Fruit fly (Drosophila melanogaster) whole organism, embryonic: Measurements from ENCODE around the gene CG2794.

Experiments used
- Ada2b ChIP-seq: fragments of 200-800 bp; sonication (Bioruptor generic); IDR thresholded peaks from 2 replicates; pipeline ENCODE4 v1.3.6; 2022; ENCODE audit warnings: missing biosample characterization, missing genetic modification characterization
- CG10321 ChIP-seq: fragments of 200-800 bp; sonication (Bioruptor generic); IDR thresholded peaks from 2 replicates; pipeline ENCODE4 v1.3.6; 2022; ENCODE audit warnings: missing biosample characterization, missing genetic modification characterization
- CG10366 ChIP-seq: fragments of 200-800 bp; sonication (Bioruptor generic); IDR thresholded peaks from 2 replicates; pipeline ENCODE4 v1.3.6; 2022; ENCODE audit warnings: missing biosample characterization, missing genetic modification characterization
- CG11247 ChIP-seq: fragments of 200-800 bp; sonication (Bioruptor generic); IDR thresholded peaks from 2 replicates; pipeline ENCODE4 v1.3.6; 2022; ENCODE audit warnings: missing biosample characterization, missing genetic modification characterization
- CG11456 ChIP-seq: fragments of 200-800 bp; sonication (Bioruptor generic); IDR thresholded peaks from 3 replicates; pipeline ENCODE4 v1.3.6; 2022; ENCODE audit warnings: missing biosample characterization, missing genetic modification characterization
- CG12744 ChIP-seq: fragments of 200-800 bp; sonication (Bioruptor generic); optimal IDR thresholded peaks from 2 replicates; lab custom pipeline; 2016; ENCODE audit warnings: missing biosample characterization, missing genetic modification characterization
- CG14441 ChIP-seq: fragments of 200-800 bp; sonication (Bioruptor generic); IDR thresholded peaks from 2 replicates; pipeline ENCODE4 v1.3.6; 2022; ENCODE audit warnings: missing biosample characterization, missing genetic modification characterization
- CG14965 ChIP-seq: fragments of 200-800 bp; sonication (Bioruptor generic); optimal IDR thresholded peaks from 2 replicates; lab custom pipeline; 2016; ENCODE audit warnings: missing biosample characterization, missing genetic modification characterization, borderline replicate concordance
- CG16779 ChIP-seq: fragments of 200-800 bp; sonication (Bioruptor generic); IDR thresholded peaks from 2 replicates; pipeline ENCODE4 v1.3.6; 2022; ENCODE audit warnings: missing biosample characterization, missing genetic modification characterization
- CG30403 ChIP-seq: fragments of 200-800 bp; sonication (Bioruptor generic); optimal IDR thresholded peaks from 3 replicates; lab custom pipeline; 2016; ENCODE audit warnings: missing biosample characterization, missing genetic modification characterization
- CG32772 ChIP-seq: fragments of 200-800 bp; sonication (Bioruptor generic); IDR thresholded peaks from 2 replicates; pipeline ENCODE4 v1.3.6; 2022; ENCODE audit warnings: missing biosample characterization, missing genetic modification characterization
- CG33557 ChIP-seq: fragments of 200-800 bp; sonication (Bioruptor generic); optimal IDR thresholded peaks from 2 replicates; lab custom pipeline; 2019; ENCODE audit warnings: missing biosample characterization, mild to moderate bottlenecking, missing genetic modification characterization, moderate library complexity
- CG42726 ChIP-seq: fragments of 200-800 bp; sonication (Bioruptor generic); IDR thresholded peaks from 2 replicates; pipeline ENCODE4 v1.3.6; 2022; ENCODE audit warnings: missing biosample characterization, missing genetic modification characterization; ENCODE audit not compliant: partially characterized antibody
- CG4282 ChIP-seq: fragments of 200-800 bp; sonication (Bioruptor generic); optimal IDR thresholded peaks from 2 replicates; lab custom pipeline; 2016; ENCODE audit warnings: missing biosample characterization, missing genetic modification characterization
- CG4404 ChIP-seq: fragments of 200-800 bp; sonication (Bioruptor generic); IDR thresholded peaks from 2 replicates; pipeline ENCODE4 v1.3.6; 2022; ENCODE audit warnings: missing biosample characterization, missing genetic modification characterization
- CG7271 ChIP-seq: fragments of 200-800 bp; sonication (Bioruptor generic); optimal IDR thresholded peaks from 2 replicates; lab custom pipeline; 2018; ENCODE audit warnings: missing biosample characterization, mild to moderate bottlenecking, missing genetic modification characterization, moderate library complexity
- CG7786 ChIP-seq: fragments of 200-800 bp; sonication (Bioruptor generic); optimal IDR thresholded peaks from 2 replicates; lab custom pipeline; 2016; ENCODE audit warnings: missing biosample characterization, missing genetic modification characterization
- CG7987 ChIP-seq: fragments of 200-800 bp; sonication (Bioruptor generic); optimal IDR thresholded peaks from 2 replicates; lab custom pipeline; 2018; ENCODE audit warnings: missing biosample characterization, mild to moderate bottlenecking, missing genetic modification characterization, moderate library complexity
- CG8089 ChIP-seq: fragments of 200-800 bp; sonication (Bioruptor generic); optimal IDR thresholded peaks from 3 replicates; lab custom pipeline; 2016; ENCODE audit warnings: missing biosample characterization, missing genetic modification characterization
- CG9727 ChIP-seq: fragments of 200-800 bp; sonication (Bioruptor generic); optimal IDR thresholded peaks from 3 replicates; lab custom pipeline; 2017; ENCODE audit warnings: missing biosample characterization, mild to moderate bottlenecking, missing genetic modification characterization
- CG9817 ChIP-seq: fragments of 200-800 bp; sonication (Bioruptor generic); optimal IDR thresholded peaks from 2 replicates; lab custom pipeline; 2018; ENCODE audit warnings: missing biosample characterization, mild to moderate bottlenecking, missing genetic modification characterization, moderate library complexity
- CG9876 ChIP-seq: fragments of 200-800 bp; sonication (Bioruptor generic); optimal IDR thresholded peaks from 2 replicates; lab custom pipeline; 2016; ENCODE audit warnings: missing biosample characterization, missing genetic modification characterization
- Chrac-16 ChIP-seq: fragments of 200-800 bp; sonication (Bioruptor generic); optimal IDR thresholded peaks from 3 replicates; lab custom pipeline; 2016; ENCODE audit warnings: missing biosample characterization, missing genetic modification characterization
- Dfd ChIP-seq, 2 experiments: fragments of >200 bp; optimal IDR thresholded peaks; 2 replicates each; lab custom pipeline; 2017; ENCODE audit warnings: missing biosample characterization in 2 of 2, missing genetic modification characterization in 2 of 2
- Doc3 ChIP-seq: fragments of 200-800 bp; sonication (Bioruptor generic); IDR thresholded peaks from 3 replicates; pipeline ENCODE4 v1.3.6; 2022; ENCODE audit warnings: missing biosample characterization, missing genetic modification characterization; ENCODE audit not compliant: partially characterized antibody
- Dref ChIP-seq: fragments of 200-800 bp; sonication (Bioruptor generic); IDR thresholded peaks from 2 replicates; pipeline ENCODE4 v1.3.6; 2022; ENCODE audit warnings: missing biosample characterization, missing genetic modification characterization
- Drgx ChIP-seq: fragments of 200-800 bp; sonication (Bioruptor generic); IDR thresholded peaks from 2 replicates; pipeline ENCODE4 v1.3.6; 2022; ENCODE audit warnings: missing biosample characterization, missing genetic modification characterization
- Ets97D ChIP-seq: fragments of 200-800 bp; sonication (Bioruptor generic); optimal IDR thresholded peaks from 3 replicates; lab custom pipeline; 2016; ENCODE audit warnings: missing biosample characterization, missing genetic modification characterization
- Fer1 ChIP-seq: fragments of 200-800 bp; sonication (Bioruptor generic); optimal IDR thresholded peaks from 2 replicates; lab custom pipeline; 2017; ENCODE audit warnings: missing biosample characterization, mild to moderate bottlenecking, missing genetic modification characterization
- Hmx ChIP-seq: fragments of 200-800 bp; sonication (Bioruptor generic); optimal IDR thresholded peaks from 2 replicates; lab custom pipeline; 2016; ENCODE audit warnings: missing biosample characterization, missing genetic modification characterization
- MBD-R2 ChIP-seq: fragments of 200-800 bp; sonication (Bioruptor generic); IDR thresholded peaks from 2 replicates; pipeline ENCODE4 v1.3.6; 2022; ENCODE audit warnings: missing biosample characterization, missing genetic modification characterization
- Max ChIP-seq: fragments of 200-800 bp; sonication (Bioruptor generic); optimal IDR thresholded peaks from 2 replicates; lab custom pipeline; 2016; ENCODE audit warnings: missing biosample characterization, mild to moderate bottlenecking, missing genetic modification characterization
- Trl ChIP-seq, 3 experiments: fragments of >200 bp in 2 of 3; fragments of 200-800 bp in 1 of 3; sonication (Bioruptor generic) in 1 of 3; optimal IDR thresholded peaks; 2 replicates in 1 of 3; 3 replicates in 2 of 3; lab custom pipeline; 2016 to 2017; ENCODE audit warnings: missing biosample characterization in 1 of 3, missing genetic modification characterization in 1 of 3
- ato ChIP-seq: fragments of 200-800 bp; sonication (Bioruptor generic); IDR thresholded peaks from 2 replicates; pipeline ENCODE4 v1.3.6; 2022; ENCODE audit warnings: missing biosample characterization, missing genetic modification characterization; ENCODE audit not compliant: partially characterized antibody
- bcd ChIP-seq: fragments of 200-800 bp; sonication (Bioruptor generic); optimal IDR thresholded peaks from 2 replicates; lab custom pipeline; 2017; ENCODE audit warnings: missing biosample characterization, mild to moderate bottlenecking, missing genetic modification characterization
- bowl ChIP-seq: fragments of 200-800 bp; sonication (Bioruptor generic); IDR thresholded peaks from 2 replicates; pipeline ENCODE4 v1.3.6; 2022; ENCODE audit warnings: missing biosample characterization, missing genetic modification characterization
- cas ChIP-seq: fragments of 200-800 bp; sonication (Bioruptor generic); IDR thresholded peaks from 2 replicates; pipeline ENCODE4 v1.3.6; 2022; ENCODE audit warnings: missing biosample characterization, missing genetic modification characterization
- eve ChIP-seq, 2 experiments: fragments of >200 bp; optimal IDR thresholded peaks; 2 replicates each; lab custom pipeline; 2017; ENCODE audit warnings: missing biosample characterization in 2 of 2, missing genetic modification characterization in 2 of 2
- ewg ChIP-seq: fragments of 200-800 bp; sonication (Bioruptor generic); optimal IDR thresholded peaks from 3 replicates; lab custom pipeline; 2017; ENCODE audit warnings: mild to moderate bottlenecking, missing biosample characterization, missing genetic modification reagents, missing genetic modification characterization
- fd102C ChIP-seq: fragments of 200-800 bp; sonication (Bioruptor generic); optimal IDR thresholded peaks from 2 replicates; lab custom pipeline; 2018; ENCODE audit warnings: missing biosample characterization, mild to moderate bottlenecking, missing genetic modification characterization, moderate library complexity
- gro ChIP-seq: fragments of 200-800 bp; sonication (Bioruptor generic); optimal IDR thresholded peaks from 2 replicates; lab custom pipeline; 2016; ENCODE audit warnings: missing biosample characterization, missing genetic modification characterization
- ind ChIP-seq: fragments of 200-800 bp; sonication (Bioruptor generic); optimal IDR thresholded peaks from 3 replicates; lab custom pipeline; 2016; ENCODE audit warnings: missing biosample characterization, missing genetic modification characterization
- maf-S ChIP-seq: fragments of 200-800 bp; sonication (Bioruptor generic); optimal IDR thresholded peaks from 2 replicates; lab custom pipeline; 2016; ENCODE audit warnings: missing biosample characterization, missing genetic modification characterization
- nau ChIP-seq: fragments of 200-800 bp; sonication (Bioruptor generic); optimal IDR thresholded peaks from 3 replicates; lab custom pipeline; 2017; ENCODE audit warnings: missing biosample characterization, mild to moderate bottlenecking, missing genetic modification characterization, missing genetic modification reagents
- org-1 ChIP-seq: fragments of 200-800 bp; sonication (Bioruptor generic); optimal IDR thresholded peaks from 2 replicates; lab custom pipeline; 2017; ENCODE audit warnings: missing biosample characterization, missing genetic modification characterization
- sens ChIP-seq: fragments of 200-800 bp; sonication (Bioruptor generic); peaks from one replicate; lab custom pipeline; 2016; ENCODE audit warnings: missing biosample characterization, missing genetic modification characterization
- shn ChIP-seq: fragments of 200-800 bp; sonication (Bioruptor generic); optimal IDR thresholded peaks from 3 replicates; lab custom pipeline; 2016; ENCODE audit warnings: missing biosample characterization, missing genetic modification characterization
- slp2 ChIP-seq: fragments of 200-800 bp; sonication (Bioruptor generic); optimal IDR thresholded peaks from 2 replicates; lab custom pipeline; 2016; ENCODE audit warnings: missing biosample characterization, missing genetic modification characterization
- tgo ChIP-seq: fragments of 200-800 bp; sonication (Bioruptor generic); IDR thresholded peaks from 3 replicates; pipeline ENCODE4 v1.3.6; 2022; ENCODE audit warnings: missing biosample characterization, missing genetic modification characterization
- unc-4 ChIP-seq: fragments of 200-800 bp; sonication (Bioruptor generic); IDR thresholded peaks from 2 replicates; pipeline ENCODE4 v1.3.6; 2022; ENCODE audit warnings: missing biosample characterization, missing genetic modification characterization; ENCODE audit not compliant: partially characterized antibody
- usp ChIP-seq: fragments of >200 bp; optimal IDR thresholded peaks from 2 replicates; lab custom pipeline; 2017; ENCODE audit warnings: missing biosample characterization, missing genetic modification characterization
- yki ChIP-seq: fragments of >200 bp; optimal IDR thresholded peaks from 3 replicates; lab custom pipeline; 2018

The CG2794 gene

dm6 chr2L:574226-574625, 10.3 kb downstream of the CG2794 start, which contains the start of the genes Ipk2 and cold (continued):
- TF ChIP-seq slp2 (GFP tag; lab: Kevin White, UChicago) (peak; percentile 53), CG11456 (GFP tag; lab: Robert Waterston, UW) (peak; percentile 80; the same call in 2 of the 3 replicates), Drgx (peak; percentile 40; the same call in 1 of the 2 replicates), usp (GFP tag; lab: Kevin White, UChicago) (no peak), CG7987 (GFP tag; lab: Kevin White, UChicago) (peak; percentile 76), CG33557 (GFP tag; lab: Kevin White, UChicago) (peak; percentile 68), CG10321 (GFP tag; lab: Robert Waterston, UW) (no peak), CG4404 (GFP tag; lab: Robert Waterston, UW) (peak; percentile 80), CG14441 (GFP tag; lab: Robert Waterston, UW) (peak; percentile 73), ato (GFP tag; lab: Robert Waterston, UW) (peak; percentile 40; the same call in 1 of the 2 replicates), yki (no peak), CG9727 (GFP tag; lab: Kevin White, UChicago) (peak; percentile 81), shn (GFP tag; lab: Kevin White, UChicago) (peak; percentile 76), CG7271 (tag; lab: Kevin White, UChicago) (no peak), sens (GFP tag; lab: Kevin White, UChicago) (peak; percentile 96), CG7786 (GFP tag; lab: Kevin White, UChicago) (peak; percentile 77), bcd (GFP tag; lab: Kevin White, UChicago) (peak; percentile 84), CG4282 (GFP tag; lab: Kevin White, UChicago) (peak; percentile 51), CG8089 (GFP tag; lab: Kevin White, UChicago) (peak; percentile 28), Dref (0 out of 2 replicates have a peak, but pooled peaks have one; percentile 38), maf-S (GFP tag; lab: Kevin White, UChicago) (peak; percentile 73), gro (GFP tag; lab: Kevin White, UChicago) (no peak), nau (GFP tag; lab: Kevin White, UChicago) (no peak), CG14965 (GFP tag; lab: Kevin White, UChicago) (no peak), Ets97D (GFP tag; lab: Kevin White, UChicago) (peak; percentile 68), CG10366 (peak; percentile 60), ind (peak; percentile 83), ewg (GFP tag; lab: Kevin White, UChicago) (peak; percentile 83), fd102C (peak; percentile 42), CG9876 (GFP tag; lab: Kevin White, UChicago) (peak; percentile 63), Hmx (no peak), Fer1 (GFP tag; lab: Kevin White, UChicago) (no peak), Trl (optimal IDR thresholded peaks at IDR 0.05; lab: Kevin White, UChicago) (no peak), Trl (GFP tag; optimal IDR thresholded peaks at IDR 0.05; lab: Kevin White, UChicago) (peak; percentile 78), CG30403 (GFP tag; lab: Kevin White, UChicago) (peak; percentile 90), MBD-R2 (GFP tag; lab: Robert Waterston, UW) (peak; percentile 97), tgo (peak; percentile 58), Ada2b (peak; percentile 60), CG9817 (peak; percentile 85), eve (GFP tag; optimal IDR thresholded peaks at IDR 0.05; lab: Kevin White, UChicago) (no peak), Doc3 (GFP tag; lab: Robert Waterston, UW) (no peak), CG16779 (no peak), Max (GFP tag; lab: Kevin White, UChicago) (peak; percentile 89), org-1 (GFP tag; lab: Kevin White, UChicago) (peak; percentile 48), Chrac-16 (GFP tag; lab: Kevin White, UChicago) (peak; percentile 78), cas (GFP tag; lab: Robert Waterston, UW) (0 out of 2 replicates have a peak, but pooled peaks have one; percentile 42), CG32772 (GFP tag; lab: Robert Waterston, UW) (peak; percentile 50), CG11247 (peak; percentile 64), unc-4 (GFP tag; lab: Robert Waterston, UW) (peak; percentile 43), CG42726 (GFP tag; lab: Robert Waterston, UW) (no peak), bowl (GFP tag; lab: Robert Waterston, UW) (no peak), Dfd (GFP tag; optimal IDR thresholded peaks at IDR 0.05; lab: Kevin White, UChicago) (no peak), CG12744 (peak; percentile 88)
